Worm (Caenorhabditis elegans) whole organism, young adult: ENCODE measurements around the gene ceh-23.

Source experiments
- Y79H2A.3 ChIP-seq: fragments of 200-800 bp; sonication (Bioruptor generic); conservative IDR thresholded peaks from 2 replicates; pipeline ENCODE4 v1.3.6; 2022; ENCODE audit warnings: missing genetic modification reagents, missing genetic modification characterization, missing compliant biosample characterization
- unc-62 ChIP-seq: fragments of 150-350 bp; optimal IDR thresholded peaks from 2 replicates; lab custom pipeline; 2014; ENCODE audit warnings: missing biosample characterization, missing genetic modification reagents, missing genetic modification characterization

ce11 chrIII:7858407-7859029 is 19.1 kb downstream of the ceh-23 start, which contains the start of the genes coq-5 and ufm-1:
- no peak for TF ChIP-seq Y79H2A.3 (GFP tag; lab: Robert Waterston, UW)
- TF ChIP-seq unc-62 (GFP tag; lab: Kevin White, UChicago), result no peak
